Worm (Caenorhabditis elegans) whole organism, L3 larva: ENCODE results near the gene clec-147.

Experiments
- ZK546.5 ChIP-seq: sonication (generic microtip); optimal IDR thresholded peaks from 2 replicates; lab custom pipeline; 2017; ENCODE audit warnings: missing biosample characterization, missing genetic modification characterization
- elt-1 ChIP-seq: fragments of 150-350 bp; optimal IDR thresholded peaks from 2 replicates; lab custom pipeline; 2014; ENCODE audit warnings: missing biosample characterization, missing genetic modification characterization
- elt-2 ChIP-seq: sonication (generic microtip); optimal IDR thresholded peaks from 2 replicates; lab custom pipeline; 2016; ENCODE audit warnings: missing genetic modification reagents, mild to moderate bottlenecking, missing genetic modification characterization, missing compliant biosample characterization
- elt-3 ChIP-seq, 3 experiments: fragments of 150-350 bp in 1 of 3; sonication (generic microtip) in 2 of 3; optimal IDR thresholded peaks; 2 replicates in 2 of 3; 4 replicates in 1 of 3; lab custom pipeline; 2014 to 2017; ENCODE audit warnings: missing biosample characterization in 3 of 3, missing genetic modification characterization in 3 of 3
- hmg-11 ChIP-seq: sonication (generic microtip); optimal IDR thresholded peaks from 2 replicates; lab custom pipeline; 2016; ENCODE audit warnings: missing genetic modification characterization, missing compliant biosample characterization
- jun-1 ChIP-seq: fragments of 150-350 bp; optimal IDR thresholded peaks from 2 replicates; lab custom pipeline; 2014; ENCODE audit warnings: missing biosample characterization, missing genetic modification reagents, missing genetic modification characterization
- nhr-11 ChIP-seq: fragments of 150-350 bp; optimal IDR thresholded peaks from 2 replicates; lab custom pipeline; 2014; ENCODE audit warnings: missing biosample characterization, missing genetic modification characterization
- nhr-28 ChIP-seq: fragments of 150-350 bp; optimal IDR thresholded peaks from 2 replicates; lab custom pipeline; 2014; ENCODE audit warnings: missing biosample characterization, missing genetic modification characterization
- pqm-1 ChIP-seq: fragments of 150-350 bp; optimal IDR thresholded peaks from 2 replicates; lab custom pipeline; 2017; ENCODE audit warnings: missing biosample characterization, missing genetic modification characterization, inconsistent platforms
- zag-1 ChIP-seq: fragments of 150-350 bp; optimal IDR thresholded peaks from 2 replicates; lab custom pipeline; 2014; ENCODE audit warnings: missing biosample characterization, missing genetic modification characterization
- ztf-4 ChIP-seq: fragments of 150-350 bp; optimal IDR thresholded peaks from 2 replicates; lab custom pipeline; 2014; ENCODE audit warnings: missing biosample characterization, missing genetic modification characterization

ce11 chrII:14548691-14549090, 11.1 kb upstream of the clec-147 start, which contains the start of gene gcy-29:
- TF ChIP-seq nhr-11 (no peak), ztf-4 (tag; lab: Kevin White, UChicago) (no peak), hmg-11 (tag; lab: Kevin White, UChicago) (no peak), elt-2 (tag; lab: Kevin White, UChicago) (no peak), elt-3 (tag; optimal IDR thresholded peaks at IDR 0.05; lab: Kevin White, UChicago) (no peak), elt-1 (tag; lab: Kevin White, UChicago) (no peak), nhr-28 (no peak), pqm-1 (tag; lab: Kevin White, UChicago) (no peak), zag-1 (no peak), jun-1 (tag; lab: Kevin White, UChicago) (no peak), ZK546.5 (tag; lab: Kevin White, UChicago) (no peak)
